Worm (Caenorhabditis elegans): ENCODE data around the gene gcy-23.

- TF ChIP-seq elt-3 (tag; optimal IDR thresholded peaks at IDR 0.05) (no peak), unc-62 (GFP tag; optimal IDR thresholded peaks at IDR 0.05) (no peak), nhr-23 (tag; optimal IDR thresholded peaks at IDR 0.05) (no peak), nhr-10 (tag; optimal IDR thresholded peaks at IDR 0.05) (no peak), nhr-6 (tag; optimal IDR thresholded peaks at IDR 0.05) (no peak), unc-39 (tag; optimal IDR thresholded peaks at IDR 0.05) (no peak), nhr-237 (tag; optimal IDR thresholded peaks at IDR 0.05) (no peak)
These were observed 2.9 kb upstream of the gcy-23 start, which contains the start of gene W08E12.8 for ce11 chrIV:3291977-3292561.
